Worm (Caenorhabditis elegans) whole organism, early embryonic: ENCODE results near the gene W03F8.4.
"Not testable (repeated sequence)": the region's sequence is repeated elsewhere in the genome, so short reads cannot be mapped to it uniquely, and the experiment has no call there.

Experiments used
- B0310.2 ChIP-seq: sonication (generic microtip); optimal IDR thresholded peaks from 2 replicates; lab custom pipeline; 2016; ENCODE audit warnings: mild to moderate bottlenecking, missing genetic modification characterization, missing compliant biosample characterization
- F13C5.2 ChIP-seq: sonication (generic microtip); optimal IDR thresholded peaks from 2 replicates; lab custom pipeline; 2017; ENCODE audit warnings: mild to moderate bottlenecking, missing genetic modification characterization, inconsistent platforms, missing compliant biosample characterization
- aly-1 ChIP-seq: sonication (generic microtip); optimal IDR thresholded peaks from 2 replicates; lab custom pipeline; 2016; ENCODE audit warnings: missing genetic modification characterization, missing compliant biosample characterization
- ama-1 ChIP-seq: fragments of 150-350 bp; optimal IDR thresholded peaks from 2 replicates; lab custom pipeline; 2014
- ceh-13 ChIP-seq: fragments of 200-800 bp; sonication (Bioruptor generic); optimal IDR thresholded peaks from 2 replicates; lab custom pipeline; 2018; ENCODE audit warnings: mild to moderate bottlenecking, missing genetic modification characterization, missing compliant biosample characterization
- ceh-36 ChIP-seq: sonication (generic microtip); optimal IDR thresholded peaks from 2 replicates; lab custom pipeline; 2016; ENCODE audit warnings: missing genetic modification characterization, inconsistent platforms, missing compliant biosample characterization
- ets-7 ChIP-seq: sonication (generic microtip); optimal IDR thresholded peaks from 2 replicates; lab custom pipeline; 2016; ENCODE audit warnings: missing genotype, missing genetic modification characterization, missing compliant biosample characterization
- flt-1 ChIP-seq: fragments of 200-800 bp; sonication (Bioruptor generic); IDR thresholded peaks from 2 replicates; pipeline ENCODE4 v1.3.6; 2022; ENCODE audit warnings: missing genetic modification characterization, missing compliant biosample characterization
- hmbx-1 ChIP-seq: sonication (generic microtip); optimal IDR thresholded peaks from 2 replicates; lab custom pipeline; 2016; ENCODE audit warnings: mild to moderate bottlenecking, missing genetic modification characterization, missing compliant biosample characterization
- hmg-4 ChIP-seq: fragments of 200-800 bp; sonication (Bioruptor generic); optimal IDR thresholded peaks from 2 replicates; lab custom pipeline; 2018; ENCODE audit warnings: mild to moderate bottlenecking, missing genetic modification characterization, missing compliant biosample characterization
- hnd-1 ChIP-seq: sonication (generic microtip); optimal IDR thresholded peaks from 2 replicates; lab custom pipeline; 2016; ENCODE audit warnings: missing genetic modification characterization, missing compliant biosample characterization
- pes-1 ChIP-seq: fragments of 200-800 bp; sonication (Bioruptor generic); IDR thresholded peaks from 2 replicates; pipeline ENCODE4 v1.3.6; 2022; ENCODE audit warnings: missing genetic modification reagents, missing genetic modification characterization, missing compliant biosample characterization
- scrt-1 ChIP-seq: fragments of 200-800 bp; sonication (Bioruptor generic); IDR thresholded peaks from 2 replicates; pipeline ENCODE4 v1.3.6; 2022; ENCODE audit warnings: missing genetic modification characterization, missing compliant biosample characterization
- sea-1 ChIP-seq: fragments of 200-800 bp; sonication (Bioruptor generic); conservative IDR thresholded peaks from 2 replicates; pipeline ENCODE4 v1.3.6; 2022; ENCODE audit warnings: missing genetic modification characterization, missing compliant biosample characterization
- tbx-11 ChIP-seq: fragments of 200-800 bp; sonication (Bioruptor generic); IDR thresholded peaks from 2 replicates; pipeline ENCODE4 v1.3.6; 2022; ENCODE audit warnings: missing genetic modification characterization, missing compliant biosample characterization
- tbx-37 ChIP-seq: fragments of 200-800 bp; sonication (Bioruptor generic); conservative IDR thresholded peaks from 2 replicates; pipeline ENCODE4 v1.3.6; 2022; ENCODE audit warnings: missing genetic modification reagents, missing genetic modification characterization, missing compliant biosample characterization
- tra-4 ChIP-seq: sonication (generic microtip); optimal IDR thresholded peaks from 2 replicates; lab custom pipeline; 2017; ENCODE audit warnings: missing genetic modification characterization, missing compliant biosample characterization

W03F8.4 gene

DNA sequence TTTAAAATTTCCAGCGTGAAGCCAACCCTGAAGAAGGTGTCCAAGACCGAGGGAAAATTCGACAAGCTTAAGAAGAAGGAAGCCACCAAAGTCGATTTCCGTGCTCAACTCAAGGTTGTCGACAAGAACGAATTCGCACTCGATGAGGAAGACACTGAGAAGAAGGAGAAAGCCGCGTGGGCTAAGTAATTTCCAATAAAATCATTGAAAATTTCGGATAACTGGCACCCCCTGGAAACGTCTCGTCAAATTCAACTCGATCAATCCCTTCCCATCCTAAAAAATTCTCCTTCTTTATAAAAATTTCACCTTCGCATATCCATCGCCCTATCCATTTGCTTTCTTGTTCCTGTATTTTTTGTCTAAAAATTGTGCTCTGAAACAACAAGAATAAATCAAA lies 22.8 kb downstream of the W03F8.4 start:
- TF ChIP-seq aly-1 (tag; lab: Kevin White, UChicago) = no peak
- no peak for TF ChIP-seq scrt-1 (GFP tag; lab: Robert Waterston, UW)
- TF ChIP-seq hnd-1 = no peak
- TF ChIP-seq ets-7 = no peak
- TF ChIP-seq sea-1 (GFP tag; lab: Robert Waterston, UW) = no peak
- no peak for TF ChIP-seq hmg-4
- no peak for TF ChIP-seq ceh-36 (tag; lab: Kevin White, UChicago)
- TF ChIP-seq tbx-37 (GFP tag; lab: Robert Waterston, UW) = no peak
- TF ChIP-seq flt-1 (GFP tag; lab: Robert Waterston, UW) = no peak

DNA sequence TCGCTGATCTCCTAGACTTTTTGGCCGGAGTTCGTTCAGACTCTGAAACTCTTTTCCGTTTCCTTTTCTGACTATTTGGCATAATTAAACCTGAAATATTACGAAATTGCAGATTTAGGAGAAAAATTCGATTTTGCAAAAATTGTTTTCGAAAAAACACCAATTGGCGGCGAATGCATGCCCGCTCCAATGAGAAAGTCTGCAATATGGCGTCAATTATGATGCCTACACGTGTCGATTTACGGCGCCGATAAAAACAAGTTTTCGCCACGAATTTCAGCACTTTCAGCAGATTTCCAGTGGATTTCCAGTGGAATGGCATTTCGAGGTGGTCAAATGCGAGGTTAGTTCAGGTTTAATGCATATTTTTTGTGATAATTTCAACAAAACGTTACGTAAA lies 25.5 kb downstream of the W03F8.4 start, which contains the start of the genes Y59E9AL.36 and nbet-1:
Gene Y59E9AL.36, minus strand, starts transcription at position 92 of the 400 bp plus-strand sequence.
Gene nbet-1, plus strand, starts transcription at position 112 of the 400 bp plus-strand sequence.
- TF ChIP-seq pes-1 = 0 out of 2 replicates have a peak, but pooled peaks have one; percentile 12
- TF ChIP-seq scrt-1 (GFP tag; lab: Robert Waterston, UW) = no peak
- peak; percentile 59 for TF ChIP-seq F13C5.2
- TF ChIP-seq tra-4 = no peak
- no peak for TF ChIP-seq ama-1 (lab: Kevin White, UChicago)
- no peak for TF ChIP-seq tbx-11 (GFP tag; lab: Robert Waterston, UW)
- no peak for TF ChIP-seq ceh-36 (tag; lab: Kevin White, UChicago)

DNA sequence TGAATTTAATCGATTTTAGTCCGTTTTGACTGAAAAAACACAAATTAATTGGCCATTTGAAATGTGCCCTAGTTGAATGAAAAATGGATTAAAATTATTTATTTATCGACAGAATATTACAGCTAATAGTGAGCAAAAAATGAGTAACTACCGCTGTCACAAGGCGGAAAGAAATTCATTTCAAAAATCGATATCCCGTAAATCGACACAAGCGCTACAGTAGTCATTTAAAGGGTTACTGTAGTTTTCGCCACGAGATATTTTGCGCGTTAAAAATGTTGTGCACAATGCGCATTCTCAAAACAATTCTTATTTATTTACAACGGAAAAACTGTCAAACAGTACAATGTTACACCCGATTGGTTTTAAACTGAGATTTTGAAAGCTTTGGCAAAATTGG lies 26.7 kb downstream of the W03F8.4 start:
- TF ChIP-seq hmbx-1 = no peak
- TF ChIP-seq tbx-11 (GFP tag; lab: Robert Waterston, UW) = no peak
- TF ChIP-seq ama-1 (lab: Kevin White, UChicago) = no peak
- no peak for TF ChIP-seq ceh-36 (tag; lab: Kevin White, UChicago)
- TF ChIP-seq pes-1 = no peak
- no peak for TF ChIP-seq aly-1 (tag; lab: Kevin White, UChicago)
- TF ChIP-seq ets-7 = no peak
- no peak for TF ChIP-seq tra-4
- TF ChIP-seq hnd-1 = no peak

DNA sequence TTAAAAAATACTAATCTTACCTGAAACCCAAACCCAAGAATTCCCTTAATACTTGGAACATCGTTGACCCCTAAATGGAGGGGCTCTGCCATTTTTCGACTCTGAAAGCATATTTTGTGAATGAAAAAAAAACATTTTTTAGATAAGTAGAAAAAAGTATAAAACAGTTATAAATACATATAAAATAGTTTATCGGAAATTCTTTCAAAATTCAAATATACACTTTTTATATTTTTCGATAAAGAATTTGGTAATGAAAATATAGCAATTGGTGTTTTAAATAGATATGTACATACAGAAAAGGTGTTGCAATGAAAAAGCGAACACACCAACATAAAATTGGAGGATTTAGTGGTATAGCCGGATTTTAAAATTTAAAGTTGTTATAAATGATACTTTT lies 31.2 kb downstream of the W03F8.4 start, which contains the start of gene Y59E9AL.4:
Gene Y59E9AL.4, minus strand, starts transcription at position 101 of the 400 bp plus-strand sequence.
- TF ChIP-seq ceh-36 (tag; lab: Kevin White, UChicago) (no peak), B0310.2 (tag; lab: Kevin White, UChicago) (no peak), ama-1 (lab: Kevin White, UChicago) (no peak), aly-1 (tag; lab: Kevin White, UChicago) (no peak), tbx-37 (GFP tag; lab: Robert Waterston, UW) (no peak), hmg-4 (no peak)

ce11 chrIV:5216349-5216748 lies 32.4 kb downstream of the W03F8.4 start:
- TF ChIP-seq flt-1 (GFP tag; lab: Robert Waterston, UW) = no peak
- no peak for TF ChIP-seq B0310.2 (tag; lab: Kevin White, UChicago)
- TF ChIP-seq tbx-37 (GFP tag; lab: Robert Waterston, UW) = no peak
- TF ChIP-seq ama-1 (lab: Kevin White, UChicago) = no peak
- no peak for TF ChIP-seq hnd-1
- no peak for TF ChIP-seq aly-1 (tag; lab: Kevin White, UChicago)
- no peak for TF ChIP-seq F13C5.2
- no peak for TF ChIP-seq ceh-13 (GFP tag; lab: Kevin White, UChicago)
- TF ChIP-seq ceh-36 (tag; lab: Kevin White, UChicago) = no peak
- no peak for TF ChIP-seq hmg-4
- no peak for TF ChIP-seq tbx-11 (GFP tag; lab: Robert Waterston, UW)
- TF ChIP-seq hmbx-1 = no peak
- TF ChIP-seq ets-7 = no peak
- TF ChIP-seq pes-1 = no peak
- TF ChIP-seq scrt-1 (GFP tag; lab: Robert Waterston, UW) = no peak
- no peak for TF ChIP-seq sea-1 (GFP tag; lab: Robert Waterston, UW)
- TF ChIP-seq tra-4 = no peak

ce11 chrIV:5218496-5218895 lies 34.6 kb downstream of the W03F8.4 start, which contains the start of gene nsph-4.2:
nsph-4.2 (plus strand) TSS chrIV:5218796.
- TF ChIP-seq ama-1 (lab: Kevin White, UChicago); scrt-1 (GFP tag; lab: Robert Waterston, UW); ceh-36 (tag; lab: Kevin White, UChicago): not testable (repeated sequence)

DNA sequence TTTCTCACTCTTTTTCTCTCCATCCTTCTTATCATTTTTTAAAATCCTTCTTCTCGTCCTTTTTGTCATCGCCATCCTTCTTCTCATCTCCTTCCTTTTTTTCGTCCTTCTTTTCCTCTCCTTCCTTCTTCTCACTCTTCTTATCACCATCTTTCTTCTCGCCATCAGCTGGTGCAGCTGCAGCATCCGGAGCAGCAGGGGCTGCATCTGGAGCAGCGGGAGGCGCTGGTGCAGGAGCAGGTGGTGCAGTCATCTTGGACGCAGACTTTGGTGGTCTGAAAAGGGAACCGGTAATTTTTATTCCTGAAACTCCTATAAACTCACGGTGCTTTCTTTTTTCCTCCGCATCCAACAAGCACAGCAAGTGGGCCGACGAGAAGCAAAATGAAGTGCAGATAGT lies 37.8 kb downstream of the W03F8.4 start:
- TF ChIP-seq aly-1 (tag; lab: Kevin White, UChicago) = no peak
- TF ChIP-seq ets-7 = no peak
- no peak for TF ChIP-seq pes-1
- TF ChIP-seq ceh-13 (GFP tag; lab: Kevin White, UChicago) = no peak
- no peak for TF ChIP-seq scrt-1 (GFP tag; lab: Robert Waterston, UW)
- TF ChIP-seq sea-1 (GFP tag; lab: Robert Waterston, UW) = no peak
- no peak for TF ChIP-seq hmbx-1
- no peak for TF ChIP-seq B0310.2 (tag; lab: Kevin White, UChicago)
- TF ChIP-seq tbx-11 (GFP tag; lab: Robert Waterston, UW) = no peak
- TF ChIP-seq hmg-4 = no peak
- TF ChIP-seq ama-1 (lab: Kevin White, UChicago) = no peak

ce11 chrIV:5224238-5224637 lies 40.3 kb downstream of the W03F8.4 start, which contains the start of gene Y59E9AL.8:
Y59E9AL.8 (minus strand) TSS chrIV:5224338.
- TF ChIP-seq flt-1 (GFP tag; lab: Robert Waterston, UW) (no peak), aly-1 (tag; lab: Kevin White, UChicago) (no peak)
